Fruit fly (Drosophila melanogaster): ENCODE data around the gene Edc3.

Edc3 gene

DNA sequence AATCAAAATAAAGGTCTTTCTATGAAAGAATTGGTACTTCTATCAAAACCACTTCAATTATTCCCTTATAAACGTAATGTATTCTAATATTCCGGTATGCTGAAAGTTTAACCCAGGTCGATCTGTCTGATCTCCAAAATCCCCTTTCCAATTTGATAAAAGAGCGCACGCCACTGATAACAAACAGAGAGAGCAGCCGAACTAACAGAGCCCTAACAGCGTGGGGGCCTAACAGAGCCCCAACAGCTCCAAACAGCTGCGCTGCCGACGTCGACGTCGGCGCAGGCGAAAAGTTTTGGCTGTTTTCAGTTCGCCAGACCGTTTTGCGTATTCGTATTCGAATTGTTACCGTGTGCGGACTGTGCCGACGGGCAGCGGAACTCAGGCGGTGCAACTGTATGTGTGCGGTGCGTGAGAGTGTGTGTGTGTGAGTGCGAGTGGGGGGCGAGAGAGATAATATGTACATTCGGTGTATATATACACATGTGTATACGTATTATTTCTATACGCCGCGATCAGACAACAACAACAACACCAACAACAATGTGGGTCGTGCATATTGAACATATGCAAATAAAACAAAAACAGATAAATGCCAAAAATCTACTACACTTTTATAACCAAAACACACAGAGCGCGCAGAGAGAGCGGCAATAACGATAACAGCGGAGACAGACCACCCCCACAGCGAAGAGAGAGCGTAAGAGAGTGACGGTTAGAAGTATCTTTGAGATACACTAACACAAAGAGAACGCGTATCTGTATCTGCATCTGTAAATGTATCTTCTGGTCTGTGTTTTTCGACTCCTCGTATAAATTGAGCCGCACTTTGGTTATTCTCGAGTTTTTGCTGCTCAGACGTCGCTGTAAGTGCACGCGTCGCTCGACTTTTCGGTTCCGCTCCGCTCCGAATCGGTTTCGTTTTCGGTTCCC lies 42.6 kb downstream of the Edc3 start, which contains the start of gene Oatp74D (continued):
- TF ChIP-seq CG15269 (tag; optimal IDR thresholded peaks at IDR 0.05) (peak; percentile 5), YL-1 (GFP tag; optimal IDR thresholded peaks at IDR 0.05) (peak; percentile 0), sd (tag; optimal IDR thresholded peaks at IDR 0.05) (peak; percentile 96), bcd (GFP tag; optimal IDR thresholded peaks at IDR 0.05) (no peak), lilli (GFP tag; optimal IDR thresholded peaks at IDR 0.05) (peak; percentile 67), Antp (GFP tag; optimal IDR thresholded peaks at IDR 0.05) (peak; percentile 28), CG3838 (GFP tag; optimal IDR thresholded peaks at IDR 0.05) (peak; percentile 41), tna (GFP tag; IDR thresholded peaks at IDR 0.05; ENCODE audit: partially characterized antibody) (peak; percentile 37; the same call in 1 of the 2 replicates), Nf-YB (GFP tag; optimal IDR thresholded peaks at IDR 0.05) (peak; percentile 0), ap (GFP tag; IDR thresholded peaks at IDR 0.05) (no peak), Atf-2 (GFP tag; optimal IDR thresholded peaks at IDR 0.05) (peak; percentile 11), CG13287 (GFP tag; IDR thresholded peaks at IDR 0.05; ENCODE audit: partially characterized antibody) (peak; percentile 68; the same call in 1 of the 2 replicates), CG18476 (GFP tag; optimal IDR thresholded peaks at IDR 0.05) (no peak), CoRest (tag; optimal IDR thresholded peaks at IDR 0.05) (peak; percentile 16), Oli (tag; optimal IDR thresholded peaks at IDR 0.05) (peak; percentile 12), nau (GFP tag; optimal IDR thresholded peaks at IDR 0.05) (peak; percentile 83), bigmax (GFP tag; optimal IDR thresholded peaks at IDR 0.05) (peak; percentile 19), wek (GFP tag; optimal IDR thresholded peaks at IDR 0.05) (peak; percentile 76), ttk (GFP tag; IDR thresholded peaks at IDR 0.05) (peak; percentile 7; the same call in 1 of the 2 replicates), CG12744 (GFP tag; optimal IDR thresholded peaks at IDR 0.05) (no peak), CG17829 (tag; optimal IDR thresholded peaks at IDR 0.05) (no peak), ken (GFP tag; IDR thresholded peaks at IDR 0.05) (no peak), sens (GFP tag) (peak; percentile 88), CG11398 (GFP tag; optimal IDR thresholded peaks at IDR 0.05) (peak; percentile 3), chn (GFP tag; optimal IDR thresholded peaks at IDR 0.05) (peak; percentile 3), pzg (GFP tag; optimal IDR thresholded peaks at IDR 0.05) (peak; percentile 4), HLH4C (GFP tag; IDR thresholded peaks at IDR 0.05; ENCODE audit: partially characterized antibody) (peak; percentile 39; the same call in 1 of the 3 replicates), Bgb (GFP tag; IDR thresholded peaks at IDR 0.05; ENCODE audit: partially characterized antibody) (peak; percentile 68; the same call in 1 of the 2 replicates), CG2116 (GFP tag; optimal IDR thresholded peaks at IDR 0.05) (peak; percentile 34), CG4360 (GFP tag; IDR thresholded peaks at IDR 0.05) (peak; percentile 88), jigr1 (GFP tag; IDR thresholded peaks at IDR 0.05) (no peak), bsh (GFP tag; optimal IDR thresholded peaks at IDR 0.05) (peak in 1 of 2 experiments; percentile 34), Mes4 (GFP tag; optimal IDR thresholded peaks at IDR 0.05) (peak; percentile 46), cwo (GFP tag; optimal IDR thresholded peaks at IDR 0.05) (peak; percentile 67), Nf-YA (GFP tag; IDR thresholded peaks at IDR 0.05) (no peak), CG43689 (GFP tag; IDR thresholded peaks at IDR 0.05) (no peak), Med (GFP tag) (peak; percentile 83), MBD-R2 (GFP tag; IDR thresholded peaks at IDR 0.05) (peak; percentile 39; the same call in 1 of the 2 replicates), crol (GFP tag; IDR thresholded peaks at IDR 0.05) (peak; percentile 47; the same call in 1 of the 2 replicates), Camta (GFP tag; optimal IDR thresholded peaks at IDR 0.05) (peak; percentile 24), CG17359 (tag; optimal IDR thresholded peaks at IDR 0.05) (peak; percentile 65), CG33557 (GFP tag; optimal IDR thresholded peaks at IDR 0.05) (peak; percentile 74), nmo (GFP tag; optimal IDR thresholded peaks at IDR 0.05) (peak; percentile 25), Dad (GFP tag; optimal IDR thresholded peaks at IDR 0.05) (no peak), CG10209 (GFP tag; optimal IDR thresholded peaks at IDR 0.05) (peak; percentile 51), mld (GFP tag; IDR thresholded peaks at IDR 0.05; ENCODE audit: partially characterized antibody) (peak; percentile 48; the same call in 1 of the 3 replicates), ash1 (GFP tag; optimal IDR thresholded peaks at IDR 0.05) (no peak)
